Fruit fly (Drosophila melanogaster) whole organism, embryonic: Measurements from ENCODE around the gene TyrRII.

Experiments
- Blimp-1 ChIP-seq: fragments of 200-800 bp; sonication (Bioruptor generic); optimal IDR thresholded peaks from 3 replicates; lab custom pipeline; 2018; ENCODE audit warnings: missing biosample characterization, missing genetic modification characterization, mild to moderate bottlenecking, moderate library complexity, missing genetic modification reagents
- CG10267 ChIP-seq: fragments of 200-800 bp; sonication (Bioruptor generic); optimal IDR thresholded peaks from 2 replicates; lab custom pipeline; 2018; ENCODE audit warnings: missing biosample characterization, mild to moderate bottlenecking, missing genetic modification characterization, moderate library complexity
- CG14710 ChIP-seq: fragments of 200-800 bp; sonication (Bioruptor generic); optimal IDR thresholded peaks from 3 replicates; lab custom pipeline; 2019; ENCODE audit warnings: missing biosample characterization, mild to moderate bottlenecking, missing genetic modification characterization, moderate library complexity
- CG17385 ChIP-seq: fragments of 200-800 bp; sonication (Bioruptor generic); optimal IDR thresholded peaks from 3 replicates; lab custom pipeline; 2018; ENCODE audit warnings: missing biosample characterization, mild to moderate bottlenecking, missing genetic modification characterization
- CG2120 ChIP-seq: fragments of 200-800 bp; sonication (Bioruptor generic); optimal IDR thresholded peaks from 3 replicates; lab custom pipeline; 2016; ENCODE audit warnings: missing biosample characterization, missing genetic modification characterization
- CG32767 ChIP-seq: fragments of 200-800 bp; sonication (Bioruptor generic); IDR thresholded peaks from 2 replicates; pipeline ENCODE4 v1.3.6; 2022; ENCODE audit warnings: missing biosample characterization, missing genetic modification characterization
- CG34422 ChIP-seq: fragments of 200-800 bp; sonication (Bioruptor generic); IDR thresholded peaks from 3 replicates; pipeline ENCODE4 v1.3.6; 2022; ENCODE audit warnings: missing biosample characterization, missing genetic modification characterization
- CG4360 ChIP-seq: fragments of 200-800 bp; sonication (Bioruptor generic); IDR thresholded peaks from 2 replicates; pipeline ENCODE4 v1.3.6; 2022; ENCODE audit warnings: missing biosample characterization, missing genetic modification characterization
- CG5180 ChIP-seq: fragments of 200-800 bp; sonication (Bioruptor generic); optimal IDR thresholded peaks from 3 replicates; lab custom pipeline; 2017; ENCODE audit warnings: missing biosample characterization, missing genetic modification characterization, mild to moderate bottlenecking, moderate library complexity, missing genetic modification reagents
- CG7357 ChIP-seq: fragments of 200-800 bp; sonication (Bioruptor generic); IDR thresholded peaks from 3 replicates; pipeline ENCODE4 v1.3.6; 2022; ENCODE audit warnings: missing biosample characterization, missing genetic modification characterization
- CG7839 ChIP-seq: fragments of 200-800 bp; sonication (Bioruptor generic); optimal IDR thresholded peaks from 3 replicates; lab custom pipeline; 2018; ENCODE audit warnings: missing biosample characterization, mild to moderate bottlenecking, missing genetic modification characterization, moderate library complexity
- CG9727 ChIP-seq: fragments of 200-800 bp; sonication (Bioruptor generic); optimal IDR thresholded peaks from 3 replicates; lab custom pipeline; 2017; ENCODE audit warnings: missing biosample characterization, mild to moderate bottlenecking, missing genetic modification characterization
- Gug ChIP-seq: fragments of 200-800 bp; sonication (Bioruptor generic); IDR thresholded peaks from 4 replicates; pipeline ENCODE4 v1.3.6; 2022; ENCODE audit warnings: missing biosample characterization, missing genetic modification characterization
- H15 ChIP-seq: fragments of 200-800 bp; sonication (Bioruptor generic); IDR thresholded peaks from 3 replicates; pipeline ENCODE4 v1.3.6; 2022; ENCODE audit warnings: missing biosample characterization, missing genetic modification characterization
- Kr ChIP-seq: fragments of 200-800 bp; sonication (Bioruptor generic); optimal IDR thresholded peaks from 2 replicates; lab custom pipeline; 2017; ENCODE audit warnings: missing biosample characterization, mild to moderate bottlenecking, missing genetic modification characterization
- Med ChIP-seq: fragments of 200-800 bp; sonication (Bioruptor generic); peaks from one replicate; lab custom pipeline; 2016; ENCODE audit warnings: missing biosample characterization, missing genetic modification characterization, mild to moderate bottlenecking, inconsistent platforms, moderate library complexity
- Meics ChIP-seq: fragments of 200-800 bp; sonication (Bioruptor generic); optimal IDR thresholded peaks from 2 replicates; lab custom pipeline; 2017; ENCODE audit warnings: missing biosample characterization, mild to moderate bottlenecking, missing genetic modification characterization
- Nf-YA ChIP-seq: fragments of 200-800 bp; sonication (Bioruptor generic); IDR thresholded peaks from 2 replicates; pipeline ENCODE4 v1.3.6; 2022; ENCODE audit warnings: missing biosample characterization, missing genetic modification characterization
- Opbp ChIP-seq: fragments of 200-800 bp; sonication (Bioruptor generic); IDR thresholded peaks from 3 replicates; pipeline ENCODE4 v1.3.6; 2022; ENCODE audit warnings: missing biosample characterization, missing genetic modification characterization; ENCODE audit not compliant: partially characterized antibody
- Pdp1 ChIP-seq, 2 experiments: fragments of 200-800 bp; sonication (Bioruptor generic); optimal IDR thresholded peaks; 3 replicates each; lab custom pipeline; 2016; ENCODE audit warnings: missing biosample characterization in 2 of 2, missing genetic modification characterization in 2 of 2, mild to moderate bottlenecking in 1 of 2, moderate library complexity in 1 of 2
- Sin3A ChIP-seq: fragments of >200 bp; optimal IDR thresholded peaks from 2 replicates; lab custom pipeline; 2018
- Sry-δ ChIP-seq: fragments of 200-800 bp; sonication (Bioruptor generic); optimal IDR thresholded peaks from 2 replicates; lab custom pipeline; 2016; ENCODE audit warnings: missing biosample characterization, missing genetic modification characterization
- Trl ChIP-seq, 3 experiments: fragments of >200 bp in 2 of 3; fragments of 200-800 bp in 1 of 3; sonication (Bioruptor generic) in 1 of 3; optimal IDR thresholded peaks; 2 replicates in 1 of 3; 3 replicates in 2 of 3; lab custom pipeline; 2016 to 2017; ENCODE audit warnings: missing biosample characterization in 1 of 3, missing genetic modification characterization in 1 of 3
- Vsx1 ChIP-seq: fragments of 200-800 bp; sonication (Bioruptor generic); optimal IDR thresholded peaks from 2 replicates; lab custom pipeline; 2017; ENCODE audit warnings: missing biosample characterization, mild to moderate bottlenecking, missing genetic modification characterization, missing genetic modification reagents
- Xrp1 ChIP-seq: fragments of 200-800 bp; sonication (Bioruptor generic); IDR thresholded peaks from 2 replicates; pipeline ENCODE4 v1.3.6; 2022; ENCODE audit warnings: missing biosample characterization, missing genetic modification characterization
- YL-1 ChIP-seq: fragments of 200-800 bp; sonication (Bioruptor generic); optimal IDR thresholded peaks from 3 replicates; lab custom pipeline; 2017; ENCODE audit warnings: missing biosample characterization, mild to moderate bottlenecking, missing genetic modification characterization
- ara ChIP-seq: fragments of 200-800 bp; sonication (Bioruptor generic); IDR thresholded peaks from 2 replicates; pipeline ENCODE4 v1.3.6; 2022; ENCODE audit warnings: missing biosample characterization, missing genetic modification characterization
- bigmax ChIP-seq: fragments of 200-800 bp; sonication (Bioruptor generic); optimal IDR thresholded peaks from 2 replicates; lab custom pipeline; 2018; ENCODE audit warnings: missing biosample characterization, mild to moderate bottlenecking, missing genetic modification characterization
- cg ChIP-seq: fragments of 200-800 bp; sonication (Bioruptor generic); optimal IDR thresholded peaks from 3 replicates; lab custom pipeline; 2019; ENCODE audit warnings: missing biosample characterization, mild to moderate bottlenecking, missing genetic modification characterization, moderate library complexity
- chinmo ChIP-seq: fragments of 200-800 bp; sonication (Bioruptor generic); IDR thresholded peaks from 4 replicates; pipeline ENCODE4 v1.3.6; 2022; ENCODE audit warnings: missing biosample characterization, missing genetic modification characterization; ENCODE audit not compliant: partially characterized antibody
- corto ChIP-seq: fragments of 200-800 bp; sonication (Bioruptor generic); optimal IDR thresholded peaks from 2 replicates; lab custom pipeline; 2016; ENCODE audit warnings: missing biosample characterization, mild to moderate bottlenecking, missing genetic modification characterization, moderate library complexity
- crol ChIP-seq: fragments of 200-800 bp; sonication (Bioruptor generic); IDR thresholded peaks from 2 replicates; pipeline ENCODE4 v1.3.6; 2022; ENCODE audit warnings: missing biosample characterization, missing genetic modification characterization
- cwo ChIP-seq: fragments of 200-800 bp; sonication (Bioruptor generic); optimal IDR thresholded peaks from 3 replicates; lab custom pipeline; 2017; ENCODE audit warnings: missing biosample characterization, missing genetic modification characterization, mild to moderate bottlenecking, moderate library complexity, missing genetic modification reagents
- kah ChIP-seq: fragments of 200-800 bp; sonication (Bioruptor generic); optimal IDR thresholded peaks from 2 replicates; lab custom pipeline; 2018; ENCODE audit warnings: missing biosample characterization, mild to moderate bottlenecking, missing genetic modification characterization
- kni ChIP-seq: fragments of 200-800 bp; sonication (Bioruptor generic); optimal IDR thresholded peaks from 3 replicates; lab custom pipeline; 2017; ENCODE audit warnings: mild to moderate bottlenecking, missing biosample characterization, missing genetic modification reagents, missing genetic modification characterization
- lola ChIP-seq, 3 experiments: fragments of >200 bp in 2 of 3; fragments of 200-800 bp in 1 of 3; sonication (Bioruptor generic) in 1 of 3; optimal IDR thresholded peaks; 2 replicates each; lab custom pipeline; 2017 to 2019; ENCODE audit warnings: missing biosample characterization in 3 of 3, missing genetic modification characterization in 3 of 3, mild to moderate bottlenecking in 1 of 3, moderate library complexity in 1 of 3
- nom ChIP-seq: fragments of 200-800 bp; sonication (Bioruptor generic); optimal IDR thresholded peaks from 2 replicates; lab custom pipeline; 2017; ENCODE audit warnings: missing biosample characterization, missing genetic modification characterization, mild to moderate bottlenecking, moderate library complexity, missing genetic modification reagents
- odd ChIP-seq: fragments of 200-800 bp; sonication (Bioruptor generic); optimal IDR thresholded peaks from 2 replicates; lab custom pipeline; 2017; ENCODE audit warnings: missing biosample characterization, mild to moderate bottlenecking, missing genetic modification characterization
- pros ChIP-seq: fragments of 200-800 bp; sonication (Bioruptor generic); optimal IDR thresholded peaks from 3 replicates; lab custom pipeline; 2019; ENCODE audit warnings: missing biosample characterization, mild to moderate bottlenecking, missing genetic modification characterization, moderate library complexity
- psq ChIP-seq: fragments of 200-800 bp; sonication (Bioruptor generic); optimal IDR thresholded peaks from 2 replicates; lab custom pipeline; 2017; ENCODE audit warnings: missing biosample characterization, missing genetic modification characterization
- scrt ChIP-seq: fragments of 200-800 bp; sonication (Bioruptor generic); optimal IDR thresholded peaks from 2 replicates; lab custom pipeline; 2018; ENCODE audit warnings: missing biosample characterization, mild to moderate bottlenecking, missing genetic modification characterization, moderate library complexity
- sens ChIP-seq: fragments of 200-800 bp; sonication (Bioruptor generic); peaks from one replicate; lab custom pipeline; 2016; ENCODE audit warnings: missing biosample characterization, missing genetic modification characterization
- sim ChIP-seq: fragments of 200-800 bp; sonication (Bioruptor generic); IDR thresholded peaks from 2 replicates; pipeline ENCODE4 v1.3.6; 2022; ENCODE audit warnings: missing biosample characterization, missing genetic modification characterization
- sqz ChIP-seq: fragments of 200-800 bp; sonication (Bioruptor generic); optimal IDR thresholded peaks from 3 replicates; lab custom pipeline; 2018; ENCODE audit warnings: missing biosample characterization, mild to moderate bottlenecking, missing genetic modification characterization
- z ChIP-seq: fragments of 200-800 bp; sonication (Bioruptor generic); IDR thresholded peaks from 3 replicates; pipeline ENCODE4 v1.3.6; 2022; ENCODE audit warnings: missing biosample characterization, missing genetic modification characterization

TyrRII gene

dm6 chr3R:17711646-17711975 is 24.8 kb upstream of the TyrRII start (continued):
- no peak for TF ChIP-seq Meics
- TF ChIP-seq CG7357 (GFP tag; lab: Robert Waterston, UW): no peak
- TF ChIP-seq, all 482 proteins: peak for 2

dm6 chr3R:17712623-17713521 is 23.5 kb upstream of the TyrRII start:
- peak; percentile 85 for TF ChIP-seq crol (GFP tag; lab: Robert Waterston, UW)
- peak; percentile 52 for TF ChIP-seq Kr (GFP tag; lab: Kevin White, UChicago)
- peak; percentile 83 for TF ChIP-seq pros
- peak; percentile 11 for TF ChIP-seq bigmax (GFP tag; lab: Kevin White, UChicago)
- peak; percentile 46 for TF ChIP-seq Blimp-1 (GFP tag; lab: Kevin White, UChicago)
- peak; percentile 13; the same call in 1 of the 2 replicates for TF ChIP-seq sim
- TF ChIP-seq CG34422 (GFP tag; lab: Robert Waterston, UW): peak; percentile 56; the same call in 2 of the 3 replicates
- no peak for TF ChIP-seq CG2120 (GFP tag; lab: Kevin White, UChicago)
- peak; percentile 62 for TF ChIP-seq sens (GFP tag; lab: Kevin White, UChicago)
- TF ChIP-seq Pdp1 (GFP tag; optimal IDR thresholded peaks at IDR 0.05; lab: Kevin White, UChicago): peak in 1 of 2 experiments; percentile 51
- TF ChIP-seq ara (GFP tag; lab: Robert Waterston, UW): 0 out of 2 replicates have a peak, but pooled peaks have one; percentile 33
- TF ChIP-seq Trl (optimal IDR thresholded peaks at IDR 0.05; lab: Kevin White, UChicago): peak in 1 of 2 experiments; percentile 8
- no peak for TF ChIP-seq Trl (GFP tag; optimal IDR thresholded peaks at IDR 0.05; lab: Kevin White, UChicago)
- peak; percentile 9 for TF ChIP-seq CG9727 (GFP tag; lab: Kevin White, UChicago)
- peak; percentile 48 for TF ChIP-seq nom
- no peak for TF ChIP-seq CG10267 (tag; lab: Kevin White, UChicago)
- TF ChIP-seq H15: no peak
- peak; percentile 74; the same call in 2 of the 4 replicates for TF ChIP-seq chinmo (GFP tag; lab: Robert Waterston, UW)
- peak; percentile 75 for TF ChIP-seq psq (GFP tag; lab: Kevin White, UChicago)
- TF ChIP-seq CG14710: peak; percentile 0
- TF ChIP-seq CG5180: peak; percentile 14
- TF ChIP-seq Sin3A (lab: Kevin White, UChicago): no peak
- TF ChIP-seq Med: peak; percentile 25
- TF ChIP-seq z (GFP tag; lab: Robert Waterston, UW): peak; percentile 73; the same call in 2 of the 3 replicates
- peak; percentile 42 for TF ChIP-seq cwo (GFP tag; lab: Kevin White, UChicago)
- TF ChIP-seq scrt (GFP tag; lab: Kevin White, UChicago): peak; percentile 16
- TF ChIP-seq Nf-YA (GFP tag; lab: Robert Waterston, UW): no peak
- peak; percentile 55 for TF ChIP-seq kni (GFP tag; lab: Kevin White, UChicago)
- TF ChIP-seq corto: peak; percentile 42
- TF ChIP-seq Sry-δ (GFP tag; lab: Kevin White, UChicago): no peak
- TF ChIP-seq odd: peak; percentile 53
- peak; percentile 30 for TF ChIP-seq Vsx1 (GFP tag; lab: Kevin White, UChicago)
- peak; percentile 9 for TF ChIP-seq YL-1 (GFP tag; lab: Kevin White, UChicago)
- TF ChIP-seq CG32767 (GFP tag; lab: Robert Waterston, UW): 0 out of 2 replicates have a peak, but pooled peaks have one; percentile 7
- TF ChIP-seq kah (GFP tag; lab: Kevin White, UChicago): peak; percentile 12
- TF ChIP-seq Gug (GFP tag; lab: Robert Waterston, UW): no peak
- TF ChIP-seq CG17385 (GFP tag; lab: Kevin White, UChicago): peak; percentile 75
- 0 out of 3 replicates have a peak, but pooled peaks have one; percentile 18 for TF ChIP-seq Opbp (GFP tag; lab: Robert Waterston, UW)
- TF ChIP-seq Xrp1 (GFP tag; lab: Robert Waterston, UW): peak; percentile 15; the same call in 1 of the 2 replicates
- no peak for TF ChIP-seq CG7839 (tag; lab: Kevin White, UChicago)
- peak in 1 of 3 experiments; percentile 2 for TF ChIP-seq lola (GFP tag; optimal IDR thresholded peaks at IDR 0.05; lab: Kevin White, UChicago)
- TF ChIP-seq CG4360 (GFP tag; lab: Robert Waterston, UW): peak; percentile 97
- peak; percentile 57 for TF ChIP-seq cg (GFP tag; lab: Kevin White, UChicago)
- TF ChIP-seq sqz (GFP tag; lab: Kevin White, UChicago): peak; percentile 34
